Worm (Caenorhabditis elegans): ENCODE measurements around the gene H06H21.8.

Gene H06H21.8

ce11 chrIV:4856195-4856594, 35.3 kb upstream of the H06H21.8 start, which contains the start of gene Y17G9A.2:
Gene Y17G9A.2, minus strand, starts transcription at chrIV:4856295.
- no peak for TF ChIP-seq nhr-232 (tag; optimal IDR thresholded peaks at IDR 0.05)
- no peak for TF ChIP-seq hlh-30 (tag; optimal IDR thresholded peaks at IDR 0.05; ENCODE audit: insufficient read depth)
- no peak for TF ChIP-seq hlh-6 (tag; optimal IDR thresholded peaks at IDR 0.05)
- TF ChIP-seq sdc-2 (tag; optimal IDR thresholded peaks at IDR 0.05) = no peak
- no peak for TF ChIP-seq ahr-1 (tag; optimal IDR thresholded peaks at IDR 0.05)
- TF ChIP-seq ceh-34 (tag; optimal IDR thresholded peaks at IDR 0.05) = no peak
- TF ChIP-seq zip-5 (tag; optimal IDR thresholded peaks at IDR 0.05) = no peak
- no peak for TF ChIP-seq eyg-1 (tag; optimal IDR thresholded peaks at IDR 0.05)
- no peak for TF ChIP-seq sox-4 (tag; optimal IDR thresholded peaks at IDR 0.05)
- no peak for TF ChIP-seq pros-1 (tag; optimal IDR thresholded peaks at IDR 0.05)
- TF ChIP-seq pat-9 (tag; optimal IDR thresholded peaks at IDR 0.05) = no peak
- no peak for TF ChIP-seq ama-1 (optimal IDR thresholded peaks at IDR 0.05)
- TF ChIP-seq rnt-1 (tag; optimal IDR thresholded peaks at IDR 0.05) = no peak
- no peak for TF ChIP-seq ets-4 (tag; optimal IDR thresholded peaks at IDR 0.05)
- no peak for TF ChIP-seq hlh-13 (GFP tag; optimal IDR thresholded peaks at IDR 0.05)
- TF ChIP-seq F13H6.1 (tag; optimal IDR thresholded peaks at IDR 0.05) = no peak
- no peak for TF ChIP-seq unc-55 (GFP tag; optimal IDR thresholded peaks at IDR 0.05)
- no peak for TF ChIP-seq elt-2 (tag; optimal IDR thresholded peaks at IDR 0.05)
- no peak for TF ChIP-seq elt-4 (tag; optimal IDR thresholded peaks at IDR 0.05)
- TF ChIP-seq dmd-4 (tag; optimal IDR thresholded peaks at IDR 0.05; ENCODE audit: borderline replicate concordance) = no peak

ce11 chrIV:4846793-4847192, 25.9 kb upstream of the H06H21.8 start, which contains the start of gene tat-2:
Gene tat-2, minus strand, starts transcription at chrIV:4846893.
- TF ChIP-seq nhr-11 (tag; optimal IDR thresholded peaks at IDR 0.05) = no peak
- TF ChIP-seq unc-86 (tag; optimal IDR thresholded peaks at IDR 0.05) = no peak

ce11 chrIV:4842030-4842429, 21.1 kb upstream of the H06H21.8 start:
- TF ChIP-seq ceh-14 (tag; optimal IDR thresholded peaks at IDR 0.05) (no peak), unc-3 (GFP tag; conservative IDR thresholded peaks at IDR 0.05) (no peak), unc-3 (tag; optimal IDR thresholded peaks at IDR 0.05) (no peak), F13H6.1 (tag; optimal IDR thresholded peaks at IDR 0.05) (no peak), pha-4 (tag; optimal IDR thresholded peaks at IDR 0.05) (no peak), ets-4 (tag; optimal IDR thresholded peaks at IDR 0.05) (no peak), ceh-48 (tag; optimal IDR thresholded peaks at IDR 0.05) (no peak), elt-4 (tag; optimal IDR thresholded peaks at IDR 0.05) (no peak), mec-3 (tag; optimal IDR thresholded peaks at IDR 0.05; ENCODE audit: borderline replicate concordance) (no peak), odd-2 (tag; optimal IDR thresholded peaks at IDR 0.05) (no peak), ceh-31 (tag; optimal IDR thresholded peaks at IDR 0.05) (no peak), nhr-11 (tag; optimal IDR thresholded peaks at IDR 0.05) (no peak), dmd-4 (tag; optimal IDR thresholded peaks at IDR 0.05; ENCODE audit: borderline replicate concordance) (no peak), ahr-1 (tag; optimal IDR thresholded peaks at IDR 0.05) (no peak), hlh-8 (tag; optimal IDR thresholded peaks at IDR 0.05) (no peak)

ce11 chrIV:4829641-4830040, 8.7 kb upstream of the H06H21.8 start:
- TF ChIP-seq dve-1 (tag; optimal IDR thresholded peaks at IDR 0.05) (no peak), pha-2 (tag; optimal IDR thresholded peaks at IDR 0.05) (no peak), lin-11 (tag; optimal IDR thresholded peaks at IDR 0.05) (no peak)

ce11 chrIV:4827219-4827618, 6.3 kb upstream of the H06H21.8 start, which contains the start of gene mpz-4:
Gene mpz-4, minus strand, starts transcription at chrIV:4827319.
- no peak for TF ChIP-seq ceh-24 (tag; optimal IDR thresholded peaks at IDR 0.05)
- no peak for TF ChIP-seq mec-3 (tag; optimal IDR thresholded peaks at IDR 0.05; ENCODE audit: borderline replicate concordance)
- no peak for TF ChIP-seq ceh-34 (tag; optimal IDR thresholded peaks at IDR 0.05)
- TF ChIP-seq ceh-9 (tag; optimal IDR thresholded peaks at IDR 0.05) = no peak
- no peak for TF ChIP-seq hlh-15 (tag; optimal IDR thresholded peaks at IDR 0.05)
- no peak for TF ChIP-seq pax-1 (tag; optimal IDR thresholded peaks at IDR 0.05)
- no peak for TF ChIP-seq hlh-6 (tag; optimal IDR thresholded peaks at IDR 0.05)
- TF ChIP-seq ama-1 (optimal IDR thresholded peaks at IDR 0.05) = no peak
- TF ChIP-seq unc-55 (GFP tag; optimal IDR thresholded peaks at IDR 0.05) = no peak
- no peak for TF ChIP-seq hlh-30 (tag; optimal IDR thresholded peaks at IDR 0.05; ENCODE audit: insufficient read depth)
- TF ChIP-seq ets-4 (tag; optimal IDR thresholded peaks at IDR 0.05) = no peak

Data from whole organism, late embryonic.